Worm (Caenorhabditis elegans): ENCODE results near the gene C06E1.7.

C06E1.7 gene

DNA sequence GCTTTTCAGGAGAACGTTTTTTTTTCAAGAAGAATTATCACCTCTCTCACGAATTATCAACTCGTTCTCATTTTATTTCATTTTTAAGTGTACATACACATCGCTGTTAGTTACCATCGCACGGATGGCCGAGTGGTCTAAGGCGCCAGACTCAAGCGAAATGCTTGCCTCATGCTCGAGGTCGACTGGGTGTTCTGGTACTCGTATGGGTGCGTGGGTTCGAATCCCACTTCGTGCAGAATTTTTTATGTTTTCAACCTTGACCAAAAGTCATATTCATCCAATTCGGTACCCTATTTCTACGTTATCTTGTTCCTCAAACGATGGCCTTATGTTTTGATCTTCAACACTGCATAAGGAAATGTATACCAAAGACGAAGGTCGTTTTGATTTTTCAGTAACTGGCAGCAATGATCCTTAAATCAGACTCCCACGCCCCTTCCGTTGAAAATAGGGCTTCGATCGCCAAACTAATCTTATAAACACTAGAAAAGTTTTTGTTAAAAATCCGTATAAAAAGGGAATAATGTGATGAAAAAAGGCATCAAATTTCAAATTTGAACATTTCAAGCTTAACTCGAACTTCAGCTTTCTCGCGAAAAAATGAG, 45.8 kb upstream of the C06E1.7 start, which contains the start of gene fip-1 (continued):
- 0 out of 2 replicates have a peak, but pooled peaks have one; percentile 39 for TF ChIP-seq ctbp-1 (GFP tag; IDR thresholded peaks at IDR 0.05)
- peak; percentile 33 for TF ChIP-seq unc-130 (GFP tag; optimal IDR thresholded peaks at IDR 0.05)
- TF ChIP-seq hmg-1.1 (GFP tag; IDR thresholded peaks at IDR 0.05) = peak; percentile 41
- TF ChIP-seq lin-39 (tag; optimal IDR thresholded peaks at IDR 0.05) = no peak
- peak; percentile 21 for TF ChIP-seq mep-1 (tag; optimal IDR thresholded peaks at IDR 0.05)
- peak; percentile 81 for TF ChIP-seq vab-7 (GFP tag; IDR thresholded peaks at IDR 0.05)
- peak; percentile 20 for TF ChIP-seq nhr-48 (tag; optimal IDR thresholded peaks at IDR 0.05)
- no peak for TF ChIP-seq nhr-41 (GFP tag; IDR thresholded peaks at IDR 0.05)
- peak; percentile 15 for TF ChIP-seq rbr-2 (tag; optimal IDR thresholded peaks at IDR 0.05)
- no peak for TF ChIP-seq pqm-1 (tag; optimal IDR thresholded peaks at IDR 0.05)
- peak; percentile 72 for TF ChIP-seq arid-1 (GFP tag; conservative IDR thresholded peaks at IDR 0.05)
- TF ChIP-seq skn-1 (tag; optimal IDR thresholded peaks at IDR 0.05) = no peak
- 0 out of 2 replicates have a peak, but pooled peaks have one; percentile 70 for TF ChIP-seq D1046.2 (GFP tag; IDR thresholded peaks at IDR 0.05)
- TF ChIP-seq tra-1 (GFP tag; IDR thresholded peaks at IDR 0.05) = peak; percentile 70; the same call in 1 of the 2 replicates
- TF ChIP-seq mes-2 (tag; optimal IDR thresholded peaks at IDR 0.05; ENCODE audit: poor library complexity, severe bottlenecking) = peak; percentile 55
- TF ChIP-seq madf-5 (GFP tag; IDR thresholded peaks at IDR 0.05) = peak; percentile 40 to 69; a peak in 1 of 4 replicates
- TF ChIP-seq jun-1 (tag; optimal IDR thresholded peaks at IDR 0.05) = no peak
- peak; percentile 92 for TF ChIP-seq aha-1 (tag)
- TF ChIP-seq lim-7 (GFP tag; IDR thresholded peaks at IDR 0.05) = peak; percentile 89
- no peak for TF ChIP-seq daf-19 (GFP tag; conservative IDR thresholded peaks at IDR 0.05)
- no peak for TF ChIP-seq saeg-2 (GFP tag; IDR thresholded peaks at IDR 0.05)
- no peak for TF ChIP-seq ztf-7 (tag; optimal IDR thresholded peaks at IDR 0.05)

ce11 chrIII:8636803-8637202, 43.3 kb upstream of the C06E1.7 start:
- peak; percentile 32 for TF ChIP-seq hlh-30 (tag; optimal IDR thresholded peaks at IDR 0.05; ENCODE audit: insufficient read depth)
- no peak for TF ChIP-seq lir-3 (tag; optimal IDR thresholded peaks at IDR 0.05)
- TF ChIP-seq daf-16 (GFP tag; optimal IDR thresholded peaks at IDR 0.05) = peak in 1 of 2 experiments; percentile 30
- no peak for TF ChIP-seq daf-16 (tag; optimal IDR thresholded peaks at IDR 0.05)
- TF ChIP-seq nhr-237 (tag; optimal IDR thresholded peaks at IDR 0.05) = no peak
- TF ChIP-seq lin-39 (tag; optimal IDR thresholded peaks at IDR 0.05) = peak; percentile 11
- no peak for TF ChIP-seq daf-19 (GFP tag; conservative IDR thresholded peaks at IDR 0.05)
- TF ChIP-seq nhr-48 (tag; optimal IDR thresholded peaks at IDR 0.05) = no peak
- peak; percentile 5 for TF ChIP-seq rbr-2 (tag; optimal IDR thresholded peaks at IDR 0.05)
- peak in 1 of 2 experiments; percentile 94 for TF ChIP-seq unc-62 (GFP tag; optimal IDR thresholded peaks at IDR 0.05 in 1 of 2)
- TF ChIP-seq unc-62 (tag; optimal IDR thresholded peaks at IDR 0.05) = no peak
- 0 out of 2 replicates have a peak, but pooled peaks have one; percentile 10 for TF ChIP-seq hmg-1.1 (GFP tag; IDR thresholded peaks at IDR 0.05)
- TF ChIP-seq gei-8 (GFP tag; optimal IDR thresholded peaks at IDR 0.05) = no peak
- 0 out of 2 replicates have a peak, but pooled peaks have one; percentile 36 for TF ChIP-seq ceh-20 (GFP tag; IDR thresholded peaks at IDR 0.05)
- peak in 1 of 2 experiments; percentile 44 for TF ChIP-seq lsy-2 (tag; optimal IDR thresholded peaks at IDR 0.05)
- TF ChIP-seq lin-15B (tag; optimal IDR thresholded peaks at IDR 0.05) = no peak
- no peak for TF ChIP-seq nhr-111 (GFP tag; optimal IDR thresholded peaks at IDR 0.05)
- peak; percentile 27 for TF ChIP-seq mep-1 (tag; optimal IDR thresholded peaks at IDR 0.05)

DNA sequence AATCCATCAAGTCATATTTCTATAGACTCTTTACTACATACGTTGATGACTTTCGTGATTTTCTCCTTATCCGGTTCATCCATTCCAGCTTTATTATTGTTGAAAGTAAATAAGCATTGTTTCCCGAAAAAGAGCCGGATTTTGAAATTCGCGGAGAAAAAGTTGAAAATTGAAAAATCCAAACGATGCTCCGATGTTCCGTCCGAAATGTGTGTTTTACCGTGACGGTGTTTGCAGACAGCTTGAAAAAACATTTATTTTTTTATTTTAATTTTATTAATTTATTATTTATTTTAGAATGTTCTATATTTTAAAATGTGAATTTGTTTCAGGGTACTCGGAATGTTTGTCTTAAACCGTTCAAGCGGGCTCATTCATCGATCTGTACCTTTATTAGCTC, 37.3 kb upstream of the C06E1.7 start, which contains the start of gene dnj-10:
TSS of gene dnj-10 (plus strand) at position 333 of the 400 bp plus-strand sequence.
- TF ChIP-seq nhr-42 (GFP tag; IDR thresholded peaks at IDR 0.05) (no peak), pha-4 (GFP tag; IDR thresholded peaks at IDR 0.05) (no peak), pha-4 (tag; optimal IDR thresholded peaks at IDR 0.05) (peak; percentile 61), dve-1 (tag; optimal IDR thresholded peaks at IDR 0.05; ENCODE audit: insufficient read depth) (no peak), zip-11 (GFP tag; IDR thresholded peaks at IDR 0.05) (no peak), nhr-10 (tag; optimal IDR thresholded peaks at IDR 0.05) (no peak), nhr-48 (tag; optimal IDR thresholded peaks at IDR 0.05) (no peak), rbr-2 (tag; optimal IDR thresholded peaks at IDR 0.05) (peak; percentile 8), daf-19 (GFP tag; conservative IDR thresholded peaks at IDR 0.05) (no peak), hlh-11 (tag; optimal IDR thresholded peaks at IDR 0.05) (no peak), arid-1 (GFP tag; conservative IDR thresholded peaks at IDR 0.05) (no peak), T26A8.4 (GFP tag; IDR thresholded peaks at IDR 0.05) (no peak), dpl-1 (GFP tag; optimal IDR thresholded peaks at IDR 0.05) (peak; percentile 92), duxl-1 (tag; optimal IDR thresholded peaks at IDR 0.05; ENCODE audit: poor library complexity) (no peak), ceh-44 (GFP tag; IDR thresholded peaks at IDR 0.05) (no peak), snpc-4 (tag; optimal IDR thresholded peaks at IDR 0.05) (no peak), T20F7.1 (GFP tag; optimal IDR thresholded peaks at IDR 0.05) (peak; percentile 95), hlh-30 (tag; optimal IDR thresholded peaks at IDR 0.05; ENCODE audit: insufficient read depth) (peak; percentile 18), saeg-2 (GFP tag; IDR thresholded peaks at IDR 0.05) (no peak), ztf-7 (tag; optimal IDR thresholded peaks at IDR 0.05) (no peak)

Data from whole organism, L4 larva.